Worm (Caenorhabditis elegans) whole organism, L4/young adult: ENCODE measurements around the gene aak-2.

Experiments used
- dao-5 ChIP-seq: sonication (generic microtip); optimal IDR thresholded peaks from 2 replicates; lab custom pipeline; 2016; ENCODE audit warnings: missing genotype, missing genetic modification characterization, moderate library complexity, missing compliant biosample characterization
- him-1 ChIP-seq: sonication (generic microtip); optimal IDR thresholded peaks from 2 replicates; lab custom pipeline; 2016; ENCODE audit warnings: missing genotype, missing genetic modification reagents, missing genetic modification characterization, missing compliant biosample characterization

DNA sequence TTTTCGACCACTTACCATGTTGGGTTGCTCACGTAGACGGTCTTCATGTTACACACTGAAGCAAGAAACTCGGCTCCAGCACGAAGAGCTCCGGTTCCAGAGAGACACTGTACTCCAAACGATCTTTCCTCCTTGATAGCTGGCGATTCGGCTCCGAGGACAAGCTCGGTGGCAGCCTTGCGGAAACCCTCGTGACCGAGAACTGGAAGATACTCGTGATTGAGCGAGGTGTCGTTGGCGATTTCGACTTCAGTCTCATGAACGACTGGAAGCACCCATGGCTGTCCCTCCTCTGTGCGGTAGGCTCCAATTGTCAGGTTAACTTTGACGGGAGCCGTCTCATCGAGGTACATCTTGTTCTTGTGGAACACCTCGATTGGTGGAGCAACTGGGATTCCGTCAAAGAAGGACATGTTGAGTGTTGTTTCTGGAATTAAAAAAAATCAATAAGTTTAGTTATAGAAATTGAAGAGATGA, 3.1 kb upstream of the aak-2 start, which contains the start of gene got-1.2:
- no peak for TF ChIP-seq dao-5 (tag; lab: Kevin White, UChicago)
- no peak for TF ChIP-seq him-1 (tag; lab: Kevin White, UChicago)
